In genomic region chrX:7301351-7302328, dm6 we compare ENCODE assay signal across 1 fruit fly cellular context.
TF ChIP-seq lines count a peak whose summit lies in the region.

No protein-coding gene starts in this region.

TF ChIP-seq in whole organism, embryonic, 481 proteins besides CTCF, POLR2A, EP300 and RAD21 (continued from another document and continues in another):
- TF ChIP-seq Neu2 (GFP tag; optimal IDR thresholded peaks at IDR 0.05; lab: Kevin White, UChicago; ENCODE audit: borderline replicate concordance) (no peak), CG15269 (tag; optimal IDR thresholded peaks at IDR 0.05; lab: Kevin White, UChicago) (peak; percentile 51), sim (GFP tag; IDR thresholded peaks at IDR 0.05; lab: Robert Waterston, UW) (no peak), Abd-B (GFP tag; optimal IDR thresholded peaks at IDR 0.05; lab: Kevin White, UChicago) (no peak), lbe (GFP tag; optimal IDR thresholded peaks at IDR 0.05; lab: Kevin White, UChicago) (no peak), NfI (GFP tag; optimal IDR thresholded peaks at IDR 0.05; lab: Kevin White, UChicago) (no peak), CG16815 (GFP tag; optimal IDR thresholded peaks at IDR 0.05; lab: Kevin White, UChicago) (peak; percentile 67), Camta (GFP tag; optimal IDR thresholded peaks at IDR 0.05; lab: Kevin White, UChicago) (peak; percentile 63), row (GFP tag; IDR thresholded peaks at IDR 0.05; lab: Robert Waterston, UW) (peak; percentile 58), ttk (GFP tag; IDR thresholded peaks at IDR 0.05; lab: Robert Waterston, UW) (peak; percentile 39; the same call in 1 of the 2 replicates), C15 (GFP tag; IDR thresholded peaks at IDR 0.05; lab: Robert Waterston, UW) (no peak), NC2α (GFP tag; optimal IDR thresholded peaks at IDR 0.05; lab: Kevin White, UChicago) (no peak), hb (GFP tag; IDR thresholded peaks at IDR 0.05; lab: Robert Waterston, UW; ENCODE audit: partially characterized antibody) (no peak), CG10543 (GFP tag; optimal IDR thresholded peaks at IDR 0.05; lab: Kevin White, UChicago) (no peak), disco-r (GFP tag; optimal IDR thresholded peaks at IDR 0.05; lab: Kevin White, UChicago) (no peak), Blimp-1 (GFP tag; optimal IDR thresholded peaks at IDR 0.05; lab: Kevin White, UChicago) (no peak), Hr78 (GFP tag; optimal IDR thresholded peaks at IDR 0.05; lab: Kevin White, UChicago) (no peak), CG6791 (GFP tag; IDR thresholded peaks at IDR 0.05; lab: Robert Waterston, UW; ENCODE audit: partially characterized antibody) (no peak), shn (GFP tag; optimal IDR thresholded peaks at IDR 0.05; lab: Kevin White, UChicago) (no peak), bsh (GFP tag; optimal IDR thresholded peaks at IDR 0.05; lab: Kevin White, UChicago) (peak; percentile 43 to 69), hkb (optimal IDR thresholded peaks at IDR 0.05; lab: Kevin White, UChicago) (no peak), hkb (GFP tag; IDR thresholded peaks at IDR 0.05; lab: Robert Waterston, UW) (no peak), cwo (GFP tag; optimal IDR thresholded peaks at IDR 0.05; lab: Kevin White, UChicago) (peak; percentile 6), nmo (GFP tag; optimal IDR thresholded peaks at IDR 0.05; lab: Kevin White, UChicago) (peak; percentile 64), CG13296 (GFP tag; optimal IDR thresholded peaks at IDR 0.05; lab: Kevin White, UChicago) (peak; percentile 45), CG8281 (tag; optimal IDR thresholded peaks at IDR 0.05; lab: Kevin White, UChicago) (peak; percentile 46), sqz (GFP tag; optimal IDR thresholded peaks at IDR 0.05; lab: Kevin White, UChicago) (peak; percentile 19), Hmr (GFP tag; optimal IDR thresholded peaks at IDR 0.05; lab: Kevin White, UChicago) (peak; percentile 33), HmgZ (tag; optimal IDR thresholded peaks at IDR 0.05; lab: Kevin White, UChicago) (no peak), CG33557 (GFP tag; optimal IDR thresholded peaks at IDR 0.05; lab: Kevin White, UChicago) (peak; percentile 68), CG3726 (GFP tag; IDR thresholded peaks at IDR 0.05; lab: Robert Waterston, UW) (0 out of 3 replicates have a peak, but pooled peaks have one; percentile 49), D (optimal IDR thresholded peaks at IDR 0.05; lab: Kevin White, UChicago) (no peak), D (GFP tag; optimal IDR thresholded peaks at IDR 0.05; lab: Kevin White, UChicago) (peak; percentile 77), Dbx (GFP tag; IDR thresholded peaks at IDR 0.05; lab: Robert Waterston, UW) (no peak), CG31365 (tag; optimal IDR thresholded peaks at IDR 0.05; lab: Kevin White, UChicago) (no peak), PHDP (tag; optimal IDR thresholded peaks at IDR 0.05; lab: Kevin White, UChicago) (no peak), sd (tag; optimal IDR thresholded peaks at IDR 0.05; lab: Kevin White, UChicago) (no peak), Rx (GFP tag; IDR thresholded peaks at IDR 0.05; lab: Robert Waterston, UW) (peak; percentile 34; the same call in 1 of the 2 replicates), Gsc (GFP tag; IDR thresholded peaks at IDR 0.05; lab: Robert Waterston, UW) (no peak), BtbVII (GFP tag; optimal IDR thresholded peaks at IDR 0.05; lab: Kevin White, UChicago) (peak; percentile 52), CG4424 (GFP tag; optimal IDR thresholded peaks at IDR 0.05; lab: Kevin White, UChicago) (peak; percentile 68), tgo (GFP tag; IDR thresholded peaks at IDR 0.05; lab: Robert Waterston, UW) (peak; percentile 27; the same call in 1 of the 3 replicates), Sox102F (GFP tag; optimal IDR thresholded peaks at IDR 0.05; lab: Kevin White, UChicago) (peak; percentile 52), fd96Cb (tag; optimal IDR thresholded peaks at IDR 0.05; lab: Kevin White, UChicago) (peak; percentile 60), CG14710 (tag; optimal IDR thresholded peaks at IDR 0.05; lab: Kevin White, UChicago) (peak; percentile 71), CG6854 (GFP tag; optimal IDR thresholded peaks at IDR 0.05; lab: Kevin White, UChicago) (no peak), jing (GFP tag; optimal IDR thresholded peaks at IDR 0.05; lab: Kevin White, UChicago) (peak; percentile 43), inv (GFP tag; IDR thresholded peaks at IDR 0.05; lab: Robert Waterston, UW; ENCODE audit: partially characterized antibody) (no peak), CG31388 (GFP tag; optimal IDR thresholded peaks at IDR 0.05; lab: Kevin White, UChicago) (no peak), Dad (GFP tag; optimal IDR thresholded peaks at IDR 0.05; lab: Kevin White, UChicago) (no peak), zen2 (GFP tag; IDR thresholded peaks at IDR 0.05; lab: Robert Waterston, UW; ENCODE audit: partially characterized antibody) (no peak), nau (GFP tag; optimal IDR thresholded peaks at IDR 0.05; lab: Kevin White, UChicago) (no peak), CG12104 (GFP tag; optimal IDR thresholded peaks at IDR 0.05; lab: Kevin White, UChicago) (peak; percentile 65), sens (GFP tag; lab: Kevin White, UChicago) (peak; percentile 95), Taf1 (GFP tag; IDR thresholded peaks at IDR 0.05; lab: Robert Waterston, UW) (no peak), fru (optimal IDR thresholded peaks at IDR 0.05; lab: Kevin White, UChicago) (no peak), Dip2 (GFP tag; IDR thresholded peaks at IDR 0.05; lab: Robert Waterston, UW) (no peak), unpg (GFP tag; optimal IDR thresholded peaks at IDR 0.05; lab: Kevin White, UChicago) (no peak), CG2712 (tag; optimal IDR thresholded peaks at IDR 0.05; lab: Kevin White, UChicago) (peak; percentile 70), Bdp1 (GFP tag; optimal IDR thresholded peaks at IDR 0.05; lab: Kevin White, UChicago) (no peak), ranshi (GFP tag; IDR thresholded peaks at IDR 0.05; lab: Robert Waterston, UW) (peak; percentile 35), br (optimal IDR thresholded peaks at IDR 0.05; lab: Kevin White, UChicago) (no peak), Adf1 (GFP tag; IDR thresholded peaks at IDR 0.05; lab: Robert Waterston, UW) (peak; percentile 60), fd64A (GFP tag; optimal IDR thresholded peaks at IDR 0.05; lab: Kevin White, UChicago) (no peak), grau (tag; optimal IDR thresholded peaks at IDR 0.05; lab: Kevin White, UChicago) (peak; percentile 62), CG11504 (tag; optimal IDR thresholded peaks at IDR 0.05; lab: Kevin White, UChicago) (peak; percentile 79), Max (GFP tag; optimal IDR thresholded peaks at IDR 0.05; lab: Kevin White, UChicago) (peak; percentile 47), Poxn (GFP tag; IDR thresholded peaks at IDR 0.05; lab: Robert Waterston, UW) (no peak), mirr (GFP tag; optimal IDR thresholded peaks at IDR 0.05; lab: Kevin White, UChicago) (no peak), klu (GFP tag; IDR thresholded peaks at IDR 0.05; lab: Robert Waterston, UW) (no peak), tna (GFP tag; IDR thresholded peaks at IDR 0.05; lab: Robert Waterston, UW; ENCODE audit: partially characterized antibody) (no peak), CG10959 (GFP tag; IDR thresholded peaks at IDR 0.05; lab: Robert Waterston, UW) (peak; percentile 32; the same call in 1 of the 2 replicates), onecut (GFP tag; IDR thresholded peaks at IDR 0.05; lab: Robert Waterston, UW) (no peak), fd102C (GFP tag; optimal IDR thresholded peaks at IDR 0.05; lab: Kevin White, UChicago) (no peak), CG11695 (GFP tag; IDR thresholded peaks at IDR 0.05; lab: Robert Waterston, UW) (no peak), da (GFP tag; optimal IDR thresholded peaks at IDR 0.05; lab: Kevin White, UChicago) (no peak), Ssrp (tag; optimal IDR thresholded peaks at IDR 0.05; lab: Kevin White, UChicago) (peak; percentile 53), dimm (GFP tag; IDR thresholded peaks at IDR 0.05; lab: Robert Waterston, UW) (no peak), run (tag; optimal IDR thresholded peaks at IDR 0.05; lab: Kevin White, UChicago) (peak; percentile 8), Fer3 (tag; optimal IDR thresholded peaks at IDR 0.05; lab: Kevin White, UChicago) (no peak), CG11456 (GFP tag; IDR thresholded peaks at IDR 0.05; lab: Robert Waterston, UW) (0 out of 3 replicates have a peak, but pooled peaks have one; percentile 10), ewg (GFP tag; optimal IDR thresholded peaks at IDR 0.05; lab: Kevin White, UChicago) (peak; percentile 19), ssp (GFP tag; IDR thresholded peaks at IDR 0.05; lab: Robert Waterston, UW) (0 out of 2 replicates have a peak, but pooled peaks have one; percentile 15), NFAT (GFP tag; IDR thresholded peaks at IDR 0.05; lab: Robert Waterston, UW) (0 out of 2 replicates have a peak, but pooled peaks have one; percentile 7), CG12155 (GFP tag; optimal IDR thresholded peaks at IDR 0.05; lab: Kevin White, UChicago) (no peak), NK7.1 (GFP tag; optimal IDR thresholded peaks at IDR 0.05; lab: Kevin White, UChicago) (peak; percentile 9), lilli (GFP tag; optimal IDR thresholded peaks at IDR 0.05; lab: Kevin White, UChicago) (peak; percentile 43), abd-A (tag; optimal IDR thresholded peaks at IDR 0.05; lab: Kevin White, UChicago) (no peak), BEAF-32 (GFP tag; optimal IDR thresholded peaks at IDR 0.05; lab: Kevin White, UChicago) (no peak), CG2120 (GFP tag; optimal IDR thresholded peaks at IDR 0.05; lab: Kevin White, UChicago) (peak; percentile 29), cas (GFP tag; IDR thresholded peaks at IDR 0.05; lab: Robert Waterston, UW) (no peak), dan (GFP tag; IDR thresholded peaks at IDR 0.05; lab: Robert Waterston, UW) (no peak), lmd (GFP tag; IDR thresholded peaks at IDR 0.05; lab: Robert Waterston, UW) (peak; percentile 24; the same call in 1 of the 2 replicates), grn (GFP tag; optimal IDR thresholded peaks at IDR 0.05; lab: Kevin White, UChicago) (no peak), psq (GFP tag; optimal IDR thresholded peaks at IDR 0.05; lab: Kevin White, UChicago) (no peak), CG9797 (GFP tag; optimal IDR thresholded peaks at IDR 0.05; lab: Kevin White, UChicago) (no peak), Doc2 (GFP tag; IDR thresholded peaks at IDR 0.05; lab: Robert Waterston, UW) (no peak), Bteb2 (GFP tag; optimal IDR thresholded peaks at IDR 0.05; lab: Kevin White, UChicago) (no peak), gem (tag; optimal IDR thresholded peaks at IDR 0.05; lab: Kevin White, UChicago) (peak; percentile 71), toy (GFP tag; IDR thresholded peaks at IDR 0.05; lab: Robert Waterston, UW) (no peak), CG32532 (GFP tag; IDR thresholded peaks at IDR 0.05; lab: Robert Waterston, UW) (0 out of 2 replicates have a peak, but pooled peaks have one; percentile 5), MESR4 (GFP tag; optimal IDR thresholded peaks at IDR 0.05; lab: Kevin White, UChicago) (no peak), CG9437 (GFP tag; optimal IDR thresholded peaks at IDR 0.05; lab: Kevin White, UChicago) (peak; percentile 83), CG10274 (GFP tag; optimal IDR thresholded peaks at IDR 0.05; lab: Kevin White, UChicago) (peak; percentile 48), CG32772 (GFP tag; IDR thresholded peaks at IDR 0.05; lab: Robert Waterston, UW) (peak; percentile 39; the same call in 1 of the 2 replicates), insv (GFP tag; optimal IDR thresholded peaks at IDR 0.05; lab: Kevin White, UChicago) (no peak), CG17802 (tag; optimal IDR thresholded peaks at IDR 0.05; lab: Kevin White, UChicago) (no peak), CG10366 (GFP tag; IDR thresholded peaks at IDR 0.05; lab: Robert Waterston, UW) (peak; percentile 35), CG4707 (GFP tag; optimal IDR thresholded peaks at IDR 0.05; lab: Kevin White, UChicago) (no peak), CG12744 (GFP tag; optimal IDR thresholded peaks at IDR 0.05; lab: Kevin White, UChicago) (no peak), Atf3 (GFP tag; optimal IDR thresholded peaks at IDR 0.05; lab: Kevin White, UChicago) (peak; percentile 3), CG7928 (GFP tag; optimal IDR thresholded peaks at IDR 0.05; lab: Kevin White, UChicago) (no peak), stwl (tag; optimal IDR thresholded peaks at IDR 0.05; lab: Kevin White, UChicago) (no peak), CG9932 (GFP tag; IDR thresholded peaks at IDR 0.05; lab: Robert Waterston, UW) (no peak), CG3163 (GFP tag; optimal IDR thresholded peaks at IDR 0.05; lab: Kevin White, UChicago) (no peak), prd (optimal IDR thresholded peaks at IDR 0.05; lab: Kevin White, UChicago) (no peak), prd (GFP tag; IDR thresholded peaks at IDR 0.05; lab: Robert Waterston, UW) (peak; percentile 50; the same call in 1 of the 3 replicates), ems (GFP tag; optimal IDR thresholded peaks at IDR 0.05; lab: Kevin White, UChicago) (no peak), tap (tag; optimal IDR thresholded peaks at IDR 0.05; lab: Kevin White, UChicago) (peak; percentile 23), Nf-YC (tag; optimal IDR thresholded peaks at IDR 0.05; lab: Kevin White, UChicago) (peak; percentile 57), dm (GFP tag; optimal IDR thresholded peaks at IDR 0.05; lab: Kevin White, UChicago) (no peak), NC2β (GFP tag; optimal IDR thresholded peaks at IDR 0.05; lab: Kevin White, UChicago) (peak; percentile 2), otp (GFP tag; IDR thresholded peaks at IDR 0.05; lab: Robert Waterston, UW) (peak; percentile 64; the same call in 1 of the 3 replicates), Drgx (GFP tag; IDR thresholded peaks at IDR 0.05; lab: Robert Waterston, UW) (peak; percentile 72), CG7839 (tag; optimal IDR thresholded peaks at IDR 0.05; lab: Kevin White, UChicago) (peak; percentile 66), ind (GFP tag; optimal IDR thresholded peaks at IDR 0.05; lab: Kevin White, UChicago) (peak; percentile 28), CG14965 (GFP tag; optimal IDR thresholded peaks at IDR 0.05; lab: Kevin White, UChicago; ENCODE audit: borderline replicate concordance) (no peak), HLH54F (GFP tag; optimal IDR thresholded peaks at IDR 0.05; lab: Kevin White, UChicago) (peak; percentile 8), CG12236 (GFP tag; optimal IDR thresholded peaks at IDR 0.05; lab: Kevin White, UChicago) (peak; percentile 45), CG17568 (GFP tag; optimal IDR thresholded peaks at IDR 0.05; lab: Kevin White, UChicago) (no peak), scrt (GFP tag; optimal IDR thresholded peaks at IDR 0.05; lab: Kevin White, UChicago) (peak; percentile 1), hth (optimal IDR thresholded peaks at IDR 0.05; lab: Kevin White, UChicago) (no peak), tio (GFP tag; optimal IDR thresholded peaks at IDR 0.05; lab: Kevin White, UChicago) (peak; percentile 70), CG1024 (GFP tag; IDR thresholded peaks at IDR 0.05; lab: Robert Waterston, UW) (no peak), CG18619 (GFP tag; optimal IDR thresholded peaks at IDR 0.05; lab: Kevin White, UChicago) (peak; percentile 64)
